Worm (Caenorhabditis elegans) whole organism, midembryonic: ENCODE results near the gene snt-7.

Source experiments
- cog-1 ChIP-seq: sonication (generic microtip); optimal IDR thresholded peaks from 2 replicates; lab custom pipeline; 2016; ENCODE audit warnings: missing genetic modification characterization, missing compliant biosample characterization
- flt-1 ChIP-seq: fragments of 200-800 bp; sonication (Bioruptor generic); IDR thresholded peaks from 2 replicates; pipeline ENCODE4 v1.3.6; 2022; ENCODE audit warnings: missing genetic modification characterization, missing compliant biosample characterization
- klf-2 ChIP-seq: fragments of 200-800 bp; sonication (Bioruptor generic); conservative IDR thresholded peaks from 2 replicates; pipeline ENCODE4 v1.3.6; 2022; ENCODE audit warnings: missing genetic modification reagents, missing genetic modification characterization, missing compliant biosample characterization
- med-1 ChIP-seq: sonication (generic microtip); optimal IDR thresholded peaks from 2 replicates; lab custom pipeline; 2017; ENCODE audit warnings: missing genetic modification characterization, mild to moderate bottlenecking, missing compliant biosample characterization, antibody characterized with exemption, missing genetic modification reagents; ENCODE audit not compliant: insufficient read depth
- ref-1 ChIP-seq: fragments of 200-800 bp; sonication (Bioruptor generic); conservative IDR thresholded peaks from 2 replicates; pipeline ENCODE4 v1.3.6; 2022; ENCODE audit warnings: missing genetic modification reagents, missing genetic modification characterization, missing compliant biosample characterization
- tab-1 ChIP-seq: fragments of 200-800 bp; sonication (Bioruptor generic); IDR thresholded peaks from 2 replicates; pipeline ENCODE4 v1.3.6; 2022; ENCODE audit warnings: missing genetic modification characterization, missing compliant biosample characterization
- ztf-23 ChIP-seq: fragments of 200-800 bp; sonication (Bioruptor generic); IDR thresholded peaks from 2 replicates; pipeline ENCODE4 v1.3.6; 2022; ENCODE audit warnings: missing genetic modification reagents, missing genetic modification characterization, missing compliant biosample characterization
- ztf-29 ChIP-seq: fragments of 200-800 bp; sonication (Bioruptor generic); IDR thresholded peaks from 2 replicates; pipeline ENCODE4 v1.3.6; 2022; ENCODE audit warnings: missing genetic modification reagents, missing genetic modification characterization, missing compliant biosample characterization

DNA sequence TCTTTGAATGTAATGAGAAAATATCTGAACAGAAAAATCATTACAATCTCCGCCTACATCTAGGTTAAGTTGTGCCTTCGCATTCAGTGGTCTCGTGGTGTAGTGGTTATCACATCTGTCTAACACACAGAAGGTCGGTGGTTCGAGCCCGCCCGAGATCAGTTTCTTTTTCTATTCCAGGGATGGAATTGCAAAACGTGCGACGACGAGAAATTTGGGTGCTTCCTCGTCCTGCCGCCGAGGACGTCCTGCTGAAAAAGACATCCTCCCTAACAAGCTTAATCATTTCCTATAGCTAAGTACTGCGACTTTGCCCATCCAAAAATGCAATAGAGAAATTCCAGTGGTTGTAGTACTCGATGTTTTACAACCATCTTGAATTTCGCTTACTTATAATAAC lies 37.1 kb upstream of the snt-7 start:
- TF ChIP-seq tab-1, result no peak
- peak; percentile 60; the same call in 1 of the 2 replicates for TF ChIP-seq flt-1 (GFP tag; lab: Robert Waterston, UW)
- TF ChIP-seq ztf-23 (GFP tag; lab: Robert Waterston, UW), result no peak
- TF ChIP-seq med-1 (GFP tag; lab: Kevin White, UChicago), result no peak
- no peak for TF ChIP-seq cog-1 (tag; lab: Kevin White, UChicago)
- TF ChIP-seq ref-1 (GFP tag; lab: Robert Waterston, UW), result no peak
- TF ChIP-seq ztf-29 (GFP tag; lab: Robert Waterston, UW), result no peak; the same call in 1 of the 2 replicates
- TF ChIP-seq klf-2 (GFP tag; lab: Robert Waterston, UW), result 0 out of 2 replicates have a peak, but pooled peaks have one; percentile 16
